Worm (Caenorhabditis elegans) whole organism, young adult: Measurements from ENCODE around the gene cyn-16.

Experiments used
- ceh-100 ChIP-seq: fragments of 200-800 bp; sonication (Bioruptor generic); IDR thresholded peaks from 2 replicates; pipeline ENCODE4 v1.3.6; 2022; ENCODE audit warnings: missing genetic modification reagents, missing genetic modification characterization, missing compliant biosample characterization
- fkh-3 ChIP-seq: sonication (generic microtip); optimal IDR thresholded peaks from 2 replicates; lab custom pipeline; 2016; ENCODE audit warnings: mild to moderate bottlenecking, missing genetic modification characterization, missing compliant biosample characterization
- lag-1 ChIP-seq: fragments of 200-800 bp; sonication (Bioruptor generic); IDR thresholded peaks from 2 replicates; pipeline ENCODE4 v1.3.6; 2022; ENCODE audit warnings: missing genetic modification reagents, missing genetic modification characterization, missing compliant biosample characterization
- xnd-1 ChIP-seq: sonication (generic microtip); optimal IDR thresholded peaks from 2 replicates; lab custom pipeline; 2016; ENCODE audit warnings: missing genotype, missing genetic modification reagents, missing genetic modification characterization, missing compliant biosample characterization

DNA sequence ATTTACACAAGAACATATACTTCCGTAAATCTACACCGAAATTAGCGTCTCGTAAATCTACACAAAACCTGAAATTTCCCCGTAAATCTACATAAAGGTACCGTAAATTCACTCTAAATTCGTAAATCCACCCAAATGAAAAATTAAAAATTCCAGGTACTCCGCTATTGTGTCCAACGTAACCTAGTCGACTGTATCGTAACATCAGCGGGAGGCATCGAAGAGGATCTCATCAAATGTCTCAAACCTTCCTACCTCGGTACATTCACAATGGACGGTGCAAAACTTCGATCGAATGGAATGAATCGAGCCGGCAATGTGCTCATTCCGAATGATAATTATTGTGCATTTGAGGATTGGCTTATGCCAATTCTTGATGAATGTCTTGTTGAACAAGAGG lies 41.6 kb downstream of the cyn-16 start:
- TF ChIP-seq fkh-3 (tag; lab: Kevin White, UChicago) (no peak), xnd-1 (tag; lab: Kevin White, UChicago) (no peak), ceh-100 (no peak), lag-1 (GFP tag; lab: Robert Waterston, UW) (no peak)
